Worm (Caenorhabditis elegans) whole organism, L4 larva: Measurements from ENCODE around the gene ZK856.6.

Experiments
- F10B5.3 ChIP-seq: sonication (generic microtip); optimal IDR thresholded peaks from 2 replicates; lab custom pipeline; 2016; ENCODE audit warnings: mild to moderate bottlenecking, missing genetic modification characterization, missing compliant biosample characterization
- F44E2.7 ChIP-seq: fragments of 200-800 bp; sonication (Bioruptor generic); IDR thresholded peaks from 2 replicates; pipeline ENCODE4 v2.1.2; 2022; ENCODE audit warnings: missing genetic modification characterization, missing compliant biosample characterization
- T26A8.4 ChIP-seq: fragments of 200-800 bp; sonication (Bioruptor generic); IDR thresholded peaks from 2 replicates; pipeline ENCODE4 v1.3.6; 2022; ENCODE audit warnings: missing genetic modification characterization, missing compliant biosample characterization
- ZK337.2 ChIP-seq: fragments of 200-800 bp; sonication (Bioruptor generic); IDR thresholded peaks from 2 replicates; pipeline ENCODE4 v1.3.6; 2022; ENCODE audit warnings: missing genetic modification reagents, missing genetic modification characterization, missing compliant biosample characterization
- ZK546.5 ChIP-seq, 2 experiments: sonication (generic microtip); optimal IDR thresholded peaks; 2 replicates each; lab custom pipeline; 2017; ENCODE audit warnings: missing biosample characterization in 2 of 2, missing genetic modification characterization in 2 of 2
- aly-2 ChIP-seq: sonication (generic microtip); optimal IDR thresholded peaks from 2 replicates; lab custom pipeline; 2018; ENCODE audit warnings: missing biosample characterization, missing genetic modification characterization
- arid-1 ChIP-seq: fragments of 200-800 bp; sonication (Bioruptor generic); conservative IDR thresholded peaks from 2 replicates; pipeline ENCODE4 v1.3.6; 2022; ENCODE audit warnings: missing genetic modification reagents, missing genetic modification characterization, missing compliant biosample characterization
- ceh-28 ChIP-seq: fragments of 150-350 bp; optimal IDR thresholded peaks from 2 replicates; lab custom pipeline; 2014; ENCODE audit warnings: missing biosample characterization, missing genetic modification reagents, missing genetic modification characterization
- ceh-44 ChIP-seq: fragments of 200-800 bp; sonication (Bioruptor generic); IDR thresholded peaks from 2 replicates; pipeline ENCODE4 v1.3.6; 2022; ENCODE audit warnings: missing genetic modification reagents, missing genetic modification characterization, missing compliant biosample characterization
- daf-8 ChIP-seq: fragments of 200-800 bp; sonication (Bioruptor generic); IDR thresholded peaks from 2 replicates; pipeline ENCODE4 v1.3.6; 2022; ENCODE audit warnings: missing genetic modification characterization, missing compliant biosample characterization
- duxl-1 ChIP-seq: sonication (generic microtip); optimal IDR thresholded peaks from 2 replicates; lab custom pipeline; 2016; ENCODE audit warnings: mild to moderate bottlenecking, missing genetic modification characterization, moderate library complexity, missing compliant biosample characterization; ENCODE audit not compliant: poor library complexity
- fos-1 ChIP-seq: fragments of 150-350 bp; optimal IDR thresholded peaks from 2 replicates; lab custom pipeline; 2014; ENCODE audit warnings: missing biosample characterization, missing genetic modification characterization
- hif-1 ChIP-seq, 2 experiments: sonication (generic microtip); optimal IDR thresholded peaks; 2 replicates each; lab custom pipeline; 2016 to 2017; ENCODE audit warnings: missing compliant biosample characterization in 2 of 2, missing genetic modification characterization in 2 of 2, missing genetic modification reagents in 2 of 2, missing genotype in 2 of 2, mild to moderate bottlenecking in 1 of 2
- jun-1 ChIP-seq: fragments of 150-350 bp; optimal IDR thresholded peaks from 2 replicates; lab custom pipeline; 2014; ENCODE audit warnings: missing biosample characterization, missing genetic modification reagents, missing genetic modification characterization
- lin-13 ChIP-seq: fragments of 150-350 bp; optimal IDR thresholded peaks from 2 replicates; lab custom pipeline; 2014; ENCODE audit warnings: missing biosample characterization, missing genetic modification reagents, missing genetic modification characterization
- lin-29 ChIP-seq: fragments of 200-800 bp; sonication (Bioruptor generic); IDR thresholded peaks from 2 replicates; pipeline ENCODE4 v1.3.6; 2022; ENCODE audit warnings: missing genetic modification reagents, missing genetic modification characterization, missing compliant biosample characterization
- lir-3 ChIP-seq: sonication (generic microtip); optimal IDR thresholded peaks from 2 replicates; lab custom pipeline; 2016; ENCODE audit warnings: mild to moderate bottlenecking, missing genetic modification characterization, missing compliant biosample characterization
- mdt-29 ChIP-seq: fragments of 200-800 bp; sonication (Bioruptor generic); IDR thresholded peaks from 2 replicates; pipeline ENCODE4 v1.3.6; 2022; ENCODE audit warnings: missing genetic modification reagents, missing genetic modification characterization, missing compliant biosample characterization
- mes-2 ChIP-seq: sonication (generic microtip); optimal IDR thresholded peaks from 2 replicates; lab custom pipeline; 2016; ENCODE audit warnings: missing genotype, mild to moderate bottlenecking, missing genetic modification characterization, missing compliant biosample characterization; ENCODE audit not compliant: poor library complexity, severe bottlenecking
- nhr-102 ChIP-seq: sonication (generic microtip); optimal IDR thresholded peaks from 2 replicates; lab custom pipeline; 2016; ENCODE audit warnings: mild to moderate bottlenecking, missing genetic modification characterization, moderate library complexity, missing compliant biosample characterization
- nhr-11 ChIP-seq: fragments of 150-350 bp; optimal IDR thresholded peaks from 2 replicates; lab custom pipeline; 2014; ENCODE audit warnings: missing biosample characterization, missing genetic modification characterization
- nhr-25 ChIP-seq: sonication (generic microtip); optimal IDR thresholded peaks from 2 replicates; lab custom pipeline; 2017; ENCODE audit warnings: missing genetic modification characterization, mild to moderate bottlenecking, missing compliant biosample characterization, antibody characterized with exemption, moderate library complexity, borderline replicate concordance; ENCODE audit not compliant: insufficient read depth
- nhr-41 ChIP-seq: fragments of 200-800 bp; sonication (Bioruptor generic); IDR thresholded peaks from 2 replicates; pipeline ENCODE4 v1.3.6; 2022; ENCODE audit warnings: missing genetic modification reagents, missing genetic modification characterization, missing compliant biosample characterization
- nhr-77 ChIP-seq: fragments of 150-350 bp; optimal IDR thresholded peaks from 2 replicates; lab custom pipeline; 2014; ENCODE audit warnings: missing biosample characterization, missing genetic modification characterization
- pha-4 ChIP-seq, 2 experiments: fragments of 150-350 bp in 1 of 2; fragments of 200-800 bp in 1 of 2; sonication (Bioruptor generic) in 1 of 2; IDR thresholded peaks in 1 of 2; optimal IDR thresholded peaks in 1 of 2; 2 replicates each; pipeline versions ENCODE4 v1.3.6 to Lab custom; 2014 to 2022; ENCODE audit warnings: missing genetic modification characterization in 2 of 2, missing genetic modification reagents in 2 of 2, missing biosample characterization in 1 of 2, missing compliant biosample characterization in 1 of 2
- php-3 ChIP-seq: fragments of 200-800 bp; sonication (Bioruptor generic); IDR thresholded peaks from 2 replicates; pipeline ENCODE4 v1.3.6; 2022; ENCODE audit warnings: missing genetic modification reagents, missing genetic modification characterization, missing compliant biosample characterization
- pqm-1 ChIP-seq: sonication (generic microtip); optimal IDR thresholded peaks from 2 replicates; lab custom pipeline; 2017; ENCODE audit warnings: missing biosample characterization, missing genetic modification characterization
- set-16 ChIP-seq: fragments of 200-800 bp; sonication (Bioruptor generic); IDR thresholded peaks from 2 replicates; pipeline ENCODE4 v1.3.6; 2022; ENCODE audit warnings: missing genetic modification reagents, missing genetic modification characterization, missing compliant biosample characterization
- spr-3 ChIP-seq: fragments of 200-800 bp; sonication (Bioruptor generic); optimal IDR thresholded peaks from 2 replicates; lab custom pipeline; 2018; ENCODE audit warnings: mild to moderate bottlenecking, missing genetic modification characterization, missing compliant biosample characterization
- unc-39 ChIP-seq: sonication (generic microtip); optimal IDR thresholded peaks from 2 replicates; lab custom pipeline; 2017; ENCODE audit warnings: missing biosample characterization, missing genetic modification characterization
- zag-1 ChIP-seq: fragments of 150-350 bp; optimal IDR thresholded peaks from 2 replicates; lab custom pipeline; 2014; ENCODE audit warnings: missing biosample characterization, missing genetic modification characterization
- ztf-7 ChIP-seq: fragments of 150-350 bp; optimal IDR thresholded peaks from 2 replicates; lab custom pipeline; 2014; ENCODE audit warnings: missing biosample characterization, missing genetic modification characterization

ZK856.6 gene

DNA sequence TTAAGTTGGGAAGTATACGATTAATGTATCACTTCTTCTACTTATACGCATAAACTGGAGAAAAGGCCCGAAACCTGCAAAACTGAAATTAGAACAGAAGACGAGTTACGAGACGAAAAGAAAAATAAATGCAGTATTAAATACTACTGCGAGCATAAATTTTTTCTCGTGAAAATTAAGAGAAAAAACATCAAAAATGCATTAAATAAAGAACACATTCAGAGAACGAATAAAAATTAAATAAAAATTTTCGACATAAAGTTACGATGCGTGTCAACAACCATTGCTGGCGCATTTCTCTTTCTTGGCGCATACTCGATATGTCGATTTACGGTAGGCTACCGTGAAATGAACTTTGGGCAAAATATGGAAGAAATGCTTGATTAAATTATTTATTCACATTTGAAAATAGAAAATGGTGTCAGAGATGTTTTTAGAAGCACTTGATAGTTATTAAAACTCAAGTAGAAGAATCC is 6.4 kb downstream of the ZK856.6 start, which contains the start of the genes ZK856.19 and ZK856.11 (continued):
- no peak for TF ChIP-seq F10B5.3
- TF ChIP-seq hif-1 (tag; optimal IDR thresholded peaks at IDR 0.05; lab: Kevin White, UChicago), result no peak
- no peak for TF ChIP-seq zag-1 (tag; lab: Kevin White, UChicago)
- TF ChIP-seq lin-29, result no peak
- no peak for TF ChIP-seq pha-4 (GFP tag; IDR thresholded peaks at IDR 0.05; lab: Robert Waterston, UW)
- TF ChIP-seq pha-4 (tag; optimal IDR thresholded peaks at IDR 0.05; lab: Kevin White, UChicago), result no peak
- TF ChIP-seq ZK546.5 (tag; optimal IDR thresholded peaks at IDR 0.05; lab: Kevin White, UChicago), result no peak
- 0 out of 2 replicates have a peak, but pooled peaks have one; percentile 31 for TF ChIP-seq arid-1 (GFP tag; lab: Robert Waterston, UW)
- peak; percentile 72 for TF ChIP-seq mes-2 (tag; lab: Kevin White, UChicago)
- no peak for TF ChIP-seq lin-13

DNA sequence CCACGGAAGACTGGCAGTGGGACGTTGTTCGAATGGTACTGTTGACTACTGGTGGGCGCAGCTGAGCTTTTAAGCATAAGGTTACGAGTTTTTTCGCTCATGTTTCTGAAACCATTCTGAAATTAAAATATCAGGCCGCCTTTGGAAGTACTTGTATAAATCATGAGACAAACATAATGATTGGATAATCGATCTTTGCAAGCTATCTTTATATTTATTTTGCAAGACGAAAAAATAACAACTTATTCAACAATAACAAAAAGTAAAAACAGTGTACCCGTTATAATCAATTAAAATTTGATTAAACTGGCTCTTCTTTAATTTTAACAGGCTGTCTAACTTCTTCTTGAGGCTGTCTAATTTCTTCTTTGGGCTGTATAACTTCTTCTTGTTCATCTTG is 7.0 kb downstream of the ZK856.6 start, which contains the start of gene ZK856.16:
Gene ZK856.16, minus strand, starts transcription at position 101 of the 400 bp plus-strand sequence.
- no peak for TF ChIP-seq aly-2 (tag; lab: Kevin White, UChicago)
- no peak for TF ChIP-seq mdt-29 (GFP tag; lab: Robert Waterston, UW)
- TF ChIP-seq lin-29, result no peak
- TF ChIP-seq arid-1 (GFP tag; lab: Robert Waterston, UW), result no peak
- TF ChIP-seq T26A8.4 (GFP tag; lab: Robert Waterston, UW), result no peak
- no peak for TF ChIP-seq nhr-11 (tag; lab: Kevin White, UChicago)
- no peak for TF ChIP-seq php-3
- no peak for TF ChIP-seq jun-1
- no peak for TF ChIP-seq nhr-77 (tag; lab: Kevin White, UChicago)
- TF ChIP-seq daf-8 (GFP tag; lab: Robert Waterston, UW), result no peak
- no peak for TF ChIP-seq nhr-102 (tag; lab: Kevin White, UChicago)
- TF ChIP-seq lir-3, result no peak
- TF ChIP-seq F44E2.7 (GFP tag; lab: Robert Waterston, UW), result no peak
- TF ChIP-seq ZK337.2 (GFP tag; lab: Robert Waterston, UW), result no peak
- no peak for TF ChIP-seq set-16 (GFP tag; lab: Robert Waterston, UW)

DNA sequence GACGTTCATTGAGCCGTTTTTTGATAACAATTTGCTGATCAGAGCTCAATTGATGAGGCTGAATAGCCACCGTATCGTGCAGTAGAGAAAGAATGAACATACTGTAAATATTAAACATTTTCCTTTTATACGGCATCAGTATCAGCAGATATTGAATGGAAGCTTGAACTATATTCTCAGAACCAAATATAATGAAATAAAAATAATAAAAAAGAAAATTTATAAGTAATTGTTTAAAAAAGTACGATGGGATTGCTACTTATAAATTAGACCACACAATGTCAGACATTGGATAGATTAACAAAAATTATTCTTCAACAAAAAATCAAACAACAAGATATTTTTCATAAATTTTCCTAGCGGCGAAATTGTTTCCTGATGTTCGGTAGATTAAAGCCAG is 8.0 kb downstream of the ZK856.6 start, which contains the start of gene rpc-25:
Gene rpc-25, minus strand, starts transcription at position 101 of the 400 bp plus-strand sequence.
- TF ChIP-seq spr-3 (GFP tag; lab: Kevin White, UChicago) (no peak), ztf-7 (tag; lab: Kevin White, UChicago) (no peak), ceh-28 (tag; lab: Kevin White, UChicago) (no peak), fos-1 (tag; lab: Kevin White, UChicago) (no peak), nhr-77 (tag; lab: Kevin White, UChicago) (no peak), ceh-44 (GFP tag; lab: Robert Waterston, UW) (no peak), pha-4 (GFP tag; IDR thresholded peaks at IDR 0.05; lab: Robert Waterston, UW) (no peak), pha-4 (tag; optimal IDR thresholded peaks at IDR 0.05; lab: Kevin White, UChicago) (no peak)
- TF ChIP-seq, all 104 proteins: peak for 0

DNA sequence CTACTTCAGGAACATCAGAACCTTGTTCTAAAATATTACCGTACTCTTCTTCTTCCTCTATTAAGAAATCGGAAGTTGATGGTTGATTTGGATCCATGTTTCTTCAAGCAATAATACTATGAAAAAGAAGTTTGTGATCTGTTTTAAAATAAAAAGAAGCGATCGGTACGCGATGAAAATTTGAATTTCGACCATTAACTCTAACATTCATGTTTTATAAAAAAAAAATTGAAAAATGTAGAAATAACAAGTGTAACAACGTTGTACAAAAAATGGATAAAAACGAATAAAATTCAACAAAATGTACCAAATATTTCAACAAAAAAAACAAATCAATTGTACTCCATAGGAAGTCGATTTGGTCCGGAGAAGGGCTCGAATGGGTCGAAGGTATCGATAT is 11.8 kb downstream of the ZK856.6 start, which contains the start of gene tftc-3:
Gene tftc-3, minus strand, starts transcription at position 101 of the 400 bp plus-strand sequence.
- no peak for TF ChIP-seq mes-2 (tag; lab: Kevin White, UChicago)
- no peak for TF ChIP-seq nhr-41
- TF ChIP-seq nhr-25 (tag; lab: Kevin White, UChicago), result no peak
- TF ChIP-seq pqm-1 (tag; lab: Kevin White, UChicago), result no peak
- peak; percentile 35 for TF ChIP-seq duxl-1 (tag; lab: Kevin White, UChicago)
- no peak for TF ChIP-seq ceh-28 (tag; lab: Kevin White, UChicago)
- no peak for TF ChIP-seq pha-4 (GFP tag; IDR thresholded peaks at IDR 0.05; lab: Robert Waterston, UW)
- TF ChIP-seq pha-4 (tag; optimal IDR thresholded peaks at IDR 0.05; lab: Kevin White, UChicago), result no peak
- no peak for TF ChIP-seq unc-39 (tag; lab: Kevin White, UChicago)
- TF ChIP-seq, all 104 proteins: peak for 1
